Fruit fly (Drosophila melanogaster) whole organism, prepupa: Measurements from ENCODE around the gene alpha-Man-Ib.

Experiments used
- Blimp-1 ChIP-seq: fragments of 200-800 bp; sonication (Bioruptor generic); optimal IDR thresholded peaks from 3 replicates; lab custom pipeline; 2017; ENCODE audit warnings: missing biosample characterization, missing genetic modification characterization, mild to moderate bottlenecking, moderate library complexity, missing genetic modification reagents
- CG10631 ChIP-seq: fragments of 200-800 bp; sonication (Bioruptor generic); optimal IDR thresholded peaks from 2 replicates; lab custom pipeline; 2016; ENCODE audit warnings: missing biosample characterization, missing genetic modification characterization
- CG11762 ChIP-seq: fragments of 200-800 bp; sonication (Bioruptor generic); optimal IDR thresholded peaks from 3 replicates; lab custom pipeline; 2016; ENCODE audit warnings: missing biosample characterization, missing genetic modification characterization; ENCODE audit not compliant: insufficient read depth
- CG11902 ChIP-seq: fragments of 200-800 bp; sonication (Bioruptor generic); optimal IDR thresholded peaks from 3 replicates; lab custom pipeline; 2016; ENCODE audit warnings: missing biosample characterization, missing genetic modification characterization
- CG15336 ChIP-seq: fragments of 200-800 bp; sonication (Bioruptor generic); IDR thresholded peaks from 2 replicates; pipeline ENCODE4 v1.3.6; 2022; ENCODE audit warnings: missing biosample characterization, missing genetic modification characterization
- CG3032 ChIP-seq: fragments of 200-800 bp; optimal IDR thresholded peaks from 2 replicates; lab custom pipeline; 2019; ENCODE audit warnings: missing biosample characterization, mild to moderate bottlenecking, missing genetic modification characterization, moderate library complexity
- CG31627 ChIP-seq: fragments of 200-800 bp; sonication (Bioruptor generic); optimal IDR thresholded peaks from 3 replicates; lab custom pipeline; 2016; ENCODE audit warnings: missing biosample characterization, missing genetic modification characterization
- CG32006 ChIP-seq: fragments of 200-800 bp; sonication (Bioruptor generic); optimal IDR thresholded peaks from 3 replicates; lab custom pipeline; 2017; ENCODE audit warnings: missing biosample characterization, mild to moderate bottlenecking, missing genetic modification characterization
- CG34406 ChIP-seq: fragments of 200-800 bp; sonication (Bioruptor generic); optimal IDR thresholded peaks from 3 replicates; lab custom pipeline; 2016; ENCODE audit warnings: missing biosample characterization, missing genetic modification characterization
- CG3919 ChIP-seq: fragments of 200-800 bp; sonication (Bioruptor generic); optimal IDR thresholded peaks from 3 replicates; lab custom pipeline; 2016; ENCODE audit warnings: missing biosample characterization, missing genetic modification characterization
- CG4318 ChIP-seq: fragments of 200-800 bp; sonication (Bioruptor generic); optimal IDR thresholded peaks from 3 replicates; lab custom pipeline; 2017; ENCODE audit warnings: missing biosample characterization, mild to moderate bottlenecking, missing genetic modification characterization
- CG6163 ChIP-seq: fragments of 200-800 bp; sonication (Bioruptor generic); IDR thresholded peaks from 3 replicates; pipeline ENCODE4 v1.3.6; 2022; ENCODE audit warnings: missing biosample characterization, missing genetic modification characterization
- CG6792 ChIP-seq: fragments of 200-800 bp; sonication (Bioruptor generic); optimal IDR thresholded peaks from 3 replicates; lab custom pipeline; 2016; ENCODE audit warnings: missing biosample characterization, missing genetic modification characterization
- CG6808 ChIP-seq: fragments of 200-800 bp; sonication (Bioruptor generic); optimal IDR thresholded peaks from 3 replicates; lab custom pipeline; 2017; ENCODE audit warnings: missing biosample characterization, missing genetic modification characterization, mild to moderate bottlenecking, moderate library complexity, missing genetic modification reagents
- CG6854 ChIP-seq: fragments of 200-800 bp; sonication (Bioruptor generic); optimal IDR thresholded peaks from 2 replicates; lab custom pipeline; 2017; ENCODE audit warnings: missing biosample characterization, mild to moderate bottlenecking, missing genetic modification characterization
- CG7368 ChIP-seq: fragments of 200-800 bp; sonication (Bioruptor generic); optimal IDR thresholded peaks from 3 replicates; lab custom pipeline; 2016; ENCODE audit warnings: missing biosample characterization, missing genetic modification characterization
- CG8319 ChIP-seq: fragments of 200-800 bp; sonication (Bioruptor generic); optimal IDR thresholded peaks from 3 replicates; lab custom pipeline; 2016; ENCODE audit warnings: missing biosample characterization, missing genetic modification characterization
- CG8632 ChIP-seq: fragments of 200-800 bp; sonication (Bioruptor generic); optimal IDR thresholded peaks from 3 replicates; lab custom pipeline; 2016; ENCODE audit warnings: missing biosample characterization, missing genetic modification characterization
- CG9139 ChIP-seq: fragments of 200-800 bp; sonication (Bioruptor generic); optimal IDR thresholded peaks from 3 replicates; lab custom pipeline; 2017; ENCODE audit warnings: missing biosample characterization, mild to moderate bottlenecking, missing genetic modification characterization
- Eip75B ChIP-seq: fragments of 200-800 bp; sonication (Bioruptor generic); optimal IDR thresholded peaks from 3 replicates; lab custom pipeline; 2016; ENCODE audit warnings: missing biosample characterization, missing genetic modification characterization
- Eip78C ChIP-seq: fragments of 200-800 bp; sonication (Bioruptor generic); peaks from one replicate; lab custom pipeline; 2016; ENCODE audit warnings: missing biosample characterization, missing genetic modification characterization
- Eip93F ChIP-seq: fragments of 200-800 bp; sonication (Bioruptor generic); optimal IDR thresholded peaks from 2 replicates; lab custom pipeline; 2016; ENCODE audit warnings: missing biosample characterization, mild to moderate bottlenecking, missing genetic modification characterization
- Ets21C ChIP-seq: fragments of 200-800 bp; sonication (Bioruptor generic); optimal IDR thresholded peaks from 3 replicates; lab custom pipeline; 2016; ENCODE audit warnings: missing biosample characterization, missing genetic modification characterization
- Ets96B ChIP-seq: fragments of 200-800 bp; optimal IDR thresholded peaks from 2 replicates; lab custom pipeline; 2019; ENCODE audit warnings: missing biosample characterization, mild to moderate bottlenecking, missing genetic modification characterization, moderate library complexity
- Gug ChIP-seq: fragments of 200-800 bp; sonication (Bioruptor generic); IDR thresholded peaks from 2 replicates; pipeline ENCODE4 v1.3.6; 2022; ENCODE audit warnings: missing biosample characterization, missing genetic modification characterization
- Hr38 ChIP-seq: sonication (Bioruptor generic); optimal IDR thresholded peaks from 2 replicates; lab custom pipeline; 2016; ENCODE audit warnings: missing biosample characterization, missing genetic modification characterization
- Hr4 ChIP-seq: fragments of 200-800 bp; sonication (Bioruptor generic); optimal IDR thresholded peaks from 3 replicates; lab custom pipeline; 2016; ENCODE audit warnings: missing biosample characterization, missing genetic modification characterization
- Lpt ChIP-seq: fragments of 200-800 bp; sonication (Bioruptor generic); optimal IDR thresholded peaks from 3 replicates; lab custom pipeline; 2016; ENCODE audit warnings: missing biosample characterization, missing genetic modification characterization
- OdsH ChIP-seq: fragments of 200-800 bp; sonication (Bioruptor generic); optimal IDR thresholded peaks from 3 replicates; lab custom pipeline; 2016; ENCODE audit warnings: missing biosample characterization, missing genetic modification characterization
- Smox ChIP-seq: fragments of 200-800 bp; sonication (Bioruptor generic); optimal IDR thresholded peaks from 3 replicates; lab custom pipeline; 2016; ENCODE audit warnings: missing biosample characterization, missing genetic modification characterization
- Sox102F ChIP-seq: fragments of 200-800 bp; sonication (Bioruptor generic); optimal IDR thresholded peaks from 2 replicates; lab custom pipeline; 2016; ENCODE audit warnings: missing biosample characterization, mild to moderate bottlenecking, missing genetic modification characterization
- Sox14 ChIP-seq: fragments of 200-800 bp; sonication (Bioruptor generic); optimal IDR thresholded peaks from 3 replicates; lab custom pipeline; 2016; ENCODE audit warnings: missing biosample characterization, missing genetic modification characterization
- Sox15 ChIP-seq: fragments of 200-800 bp; sonication (Bioruptor generic); optimal IDR thresholded peaks from 3 replicates; lab custom pipeline; 2016; ENCODE audit warnings: missing biosample characterization, missing genetic modification characterization
- achi ChIP-seq: fragments of 200-800 bp; sonication (Bioruptor generic); optimal IDR thresholded peaks from 3 replicates; lab custom pipeline; 2016; ENCODE audit warnings: missing biosample characterization, missing genetic modification characterization
- acj6 ChIP-seq: fragments of 200-800 bp; sonication (Bioruptor generic); optimal IDR thresholded peaks from 3 replicates; lab custom pipeline; 2016; ENCODE audit warnings: missing biosample characterization, missing genetic modification characterization
- cyc ChIP-seq: fragments of 200-800 bp; sonication (Bioruptor generic); optimal IDR thresholded peaks from 3 replicates; lab custom pipeline; 2016; ENCODE audit warnings: missing biosample characterization, missing genetic modification characterization
- dac ChIP-seq: fragments of 200-800 bp; sonication (Bioruptor generic); optimal IDR thresholded peaks from 2 replicates; lab custom pipeline; 2017; ENCODE audit warnings: missing biosample characterization, mild to moderate bottlenecking, missing genetic modification characterization
- dsx ChIP-seq: fragments of 200-800 bp; optimal IDR thresholded peaks from 3 replicates; lab custom pipeline; 2019; ENCODE audit warnings: missing biosample characterization, mild to moderate bottlenecking, missing genetic modification characterization, moderate library complexity; ENCODE audit not compliant: poor library complexity, severe bottlenecking
- eg ChIP-seq: fragments of 200-800 bp; sonication (Bioruptor generic); IDR thresholded peaks from 3 replicates; pipeline ENCODE4 v1.3.6; 2022; ENCODE audit warnings: missing biosample characterization, missing genetic modification characterization
- fd59A ChIP-seq: fragments of 200-800 bp; sonication (Bioruptor generic); optimal IDR thresholded peaks from 2 replicates; lab custom pipeline; 2017; ENCODE audit warnings: missing biosample characterization, mild to moderate bottlenecking, missing genetic modification characterization, missing genetic modification reagents
- fkh ChIP-seq: fragments of 200-800 bp; sonication (Bioruptor generic); optimal IDR thresholded peaks from 3 replicates; lab custom pipeline; 2017; ENCODE audit warnings: missing biosample characterization, mild to moderate bottlenecking, missing genetic modification characterization, moderate library complexity
- pdm3 ChIP-seq: fragments of 200-800 bp; sonication (Bioruptor generic); optimal IDR thresholded peaks from 3 replicates; lab custom pipeline; 2016; ENCODE audit warnings: missing biosample characterization, missing genetic modification characterization
- spab ChIP-seq: fragments of 200-800 bp; sonication (Bioruptor generic); optimal IDR thresholded peaks from 2 replicates; lab custom pipeline; 2017; ENCODE audit warnings: missing biosample characterization, mild to moderate bottlenecking, missing genetic modification characterization, missing genetic modification reagents
- ss ChIP-seq, 2 experiments: fragments of 200-800 bp; sonication (Bioruptor generic); optimal IDR thresholded peaks; 2 replicates in 1 of 2; 3 replicates in 1 of 2; lab custom pipeline; 2017 to 2018; ENCODE audit warnings: mild to moderate bottlenecking in 2 of 2, missing biosample characterization in 2 of 2, missing genetic modification characterization in 2 of 2, moderate library complexity in 1 of 2
- svp ChIP-seq: fragments of 200-800 bp; sonication (Bioruptor generic); peaks from one replicate; lab custom pipeline; 2016; ENCODE audit warnings: missing biosample characterization, missing genetic modification characterization
- topi ChIP-seq: fragments of 200-800 bp; sonication (Bioruptor generic); optimal IDR thresholded peaks from 3 replicates; lab custom pipeline; 2016; ENCODE audit warnings: missing biosample characterization, missing genetic modification characterization
- vri ChIP-seq: fragments of 200-800 bp; sonication (Bioruptor generic); optimal IDR thresholded peaks from 3 replicates; lab custom pipeline; 2016; ENCODE audit warnings: missing biosample characterization, mild to moderate bottlenecking, missing genetic modification characterization

alpha-Man-Ib gene

DNA sequence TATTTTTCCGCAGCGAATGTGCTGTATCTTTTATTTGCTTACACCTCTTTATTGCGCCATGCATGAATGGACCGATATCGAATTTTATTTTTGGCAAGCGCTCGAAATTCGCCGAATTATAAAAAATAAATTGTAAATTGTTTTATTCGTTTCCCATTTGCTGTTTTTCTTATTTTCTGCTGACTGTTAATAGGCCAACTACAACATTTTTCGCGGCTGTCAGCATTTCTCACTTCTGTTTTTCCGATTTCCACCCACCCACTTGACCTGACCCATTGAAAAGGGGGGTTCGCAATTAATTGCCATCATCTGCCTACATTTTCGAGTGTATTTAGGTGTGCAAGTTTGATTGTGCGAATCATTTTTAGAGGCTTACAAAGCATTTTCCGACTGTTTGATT is 36.0 kb downstream of the alpha-Man-Ib start:
- no peak for TF ChIP-seq dac (GFP tag; lab: Kevin White, UChicago)
- TF ChIP-seq Hr4: no peak
- no peak for TF ChIP-seq CG6163 (GFP tag; lab: Robert Waterston, UW)
- TF ChIP-seq Smox: no peak
- TF ChIP-seq CG6854 (GFP tag; lab: Kevin White, UChicago): no peak
- TF ChIP-seq CG8319 (GFP tag; lab: Kevin White, UChicago): no peak
- no peak for TF ChIP-seq CG31627
- TF ChIP-seq CG8632 (GFP tag; lab: Kevin White, UChicago): no peak
- TF ChIP-seq acj6 (GFP tag; lab: Kevin White, UChicago): no peak
- TF ChIP-seq Eip93F (GFP tag; lab: Kevin White, UChicago): no peak
- TF ChIP-seq OdsH (GFP tag; lab: Kevin White, UChicago): no peak
- TF ChIP-seq Blimp-1 (GFP tag; lab: Kevin White, UChicago): no peak
- no peak for TF ChIP-seq topi
- TF ChIP-seq fkh (GFP tag; lab: Kevin White, UChicago): no peak
- TF ChIP-seq CG11902: no peak
- no peak for TF ChIP-seq Sox102F (GFP tag; lab: Kevin White, UChicago)

DNA sequence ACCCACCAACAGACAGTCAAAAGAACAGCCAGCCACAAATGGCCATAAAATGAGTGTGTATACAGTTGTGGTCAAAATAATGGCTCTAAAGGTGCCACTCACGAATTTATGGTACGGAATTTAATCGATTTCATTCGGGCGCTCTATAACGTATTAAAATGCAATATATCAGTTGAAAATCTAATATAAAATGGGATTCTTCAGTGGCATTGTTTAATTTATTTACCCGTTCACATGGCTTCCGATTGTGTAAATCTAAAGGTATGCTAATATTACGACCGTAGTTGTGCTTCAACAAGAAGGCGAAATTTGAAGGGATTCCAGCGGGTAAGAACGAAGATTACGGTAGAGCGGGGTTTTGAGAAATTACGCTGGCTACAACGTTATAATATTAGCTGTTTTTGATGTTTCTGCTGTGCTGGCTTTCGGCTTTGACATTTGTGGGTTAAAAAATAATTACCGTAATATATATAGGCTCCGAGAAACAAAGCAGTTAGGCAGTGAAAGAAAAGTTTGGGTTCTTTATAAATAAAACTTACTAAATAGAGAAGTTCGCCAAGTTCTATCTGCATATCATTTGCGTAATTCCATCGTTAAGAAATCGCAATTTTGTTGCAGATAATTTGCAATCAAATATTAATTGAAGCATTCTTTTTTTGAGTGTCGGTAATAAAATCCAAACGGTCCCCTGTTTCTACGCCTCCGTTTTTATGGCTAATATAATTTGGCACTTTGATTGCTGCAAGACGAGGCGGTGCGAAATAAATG is 36.8 kb downstream of the alpha-Man-Ib start:
- peak; percentile 32 for TF ChIP-seq Ets96B
- TF ChIP-seq CG4318 (GFP tag; lab: Kevin White, UChicago): no peak
- peak; percentile 21 for TF ChIP-seq cyc (GFP tag; lab: Kevin White, UChicago)
- peak; percentile 24 for TF ChIP-seq CG3032 (tag; lab: Kevin White, UChicago)
- no peak for TF ChIP-seq achi (GFP tag; lab: Kevin White, UChicago)
- TF ChIP-seq CG11762: no peak
- peak; percentile 13 for TF ChIP-seq CG9139 (GFP tag; lab: Kevin White, UChicago)
- TF ChIP-seq Gug (GFP tag; lab: Robert Waterston, UW): no peak
- TF ChIP-seq fd59A (GFP tag; lab: Kevin White, UChicago): peak; percentile 15
- TF ChIP-seq spab (GFP tag; lab: Kevin White, UChicago): peak; percentile 25
- TF ChIP-seq Ets21C (GFP tag; lab: Kevin White, UChicago): peak; percentile 9
- no peak for TF ChIP-seq dac (GFP tag; lab: Kevin White, UChicago)
- TF ChIP-seq CG10631 (GFP tag; lab: Kevin White, UChicago): peak; percentile 5
- TF ChIP-seq Sox15 (GFP tag; lab: Kevin White, UChicago): no peak
- no peak for TF ChIP-seq CG11902
- peak; percentile 46 for TF ChIP-seq CG31627
- TF ChIP-seq Eip93F (GFP tag; lab: Kevin White, UChicago): no peak
- no peak for TF ChIP-seq CG6792 (GFP tag; lab: Kevin White, UChicago)
- TF ChIP-seq CG6163 (GFP tag; lab: Robert Waterston, UW): no peak
- TF ChIP-seq eg (GFP tag; lab: Robert Waterston, UW): peak; percentile 29; the same call in 1 of the 3 replicates
- peak; percentile 39 for TF ChIP-seq CG32006
- peak; percentile 84 for TF ChIP-seq vri (GFP tag; lab: Kevin White, UChicago)
- no peak for TF ChIP-seq pdm3 (GFP tag; lab: Kevin White, UChicago)
- TF ChIP-seq Eip78C (GFP tag; lab: Kevin White, UChicago): peak; percentile 80
- peak; percentile 39 for TF ChIP-seq Eip75B (GFP tag; lab: Kevin White, UChicago)
- TF ChIP-seq dsx (GFP tag; lab: Kevin White, UChicago): peak; percentile 17
- TF ChIP-seq ss (GFP tag; optimal IDR thresholded peaks at IDR 0.05; lab: Kevin White, UChicago): peak in 1 of 2 experiments; percentile 27
- peak; percentile 8 for TF ChIP-seq acj6 (GFP tag; lab: Kevin White, UChicago)
- no peak for TF ChIP-seq Lpt (GFP tag; lab: Kevin White, UChicago)
- peak; percentile 7 for TF ChIP-seq CG3919 (GFP tag; lab: Kevin White, UChicago)
- 0 out of 2 replicates have a peak, but pooled peaks have one; percentile 18 for TF ChIP-seq CG15336 (GFP tag; lab: Robert Waterston, UW)
- peak; percentile 9 for TF ChIP-seq CG8632 (GFP tag; lab: Kevin White, UChicago)
- peak; percentile 25 for TF ChIP-seq Sox14 (GFP tag; lab: Kevin White, UChicago)
- no peak for TF ChIP-seq CG7368 (GFP tag; lab: Kevin White, UChicago)
- TF ChIP-seq Blimp-1 (GFP tag; lab: Kevin White, UChicago): no peak
- TF ChIP-seq CG34406 (GFP tag; lab: Kevin White, UChicago): no peak
- TF ChIP-seq OdsH (GFP tag; lab: Kevin White, UChicago): no peak
- TF ChIP-seq Smox: peak; percentile 38
- TF ChIP-seq topi: peak; percentile 50
- TF ChIP-seq Hr38 (GFP tag; lab: Kevin White, UChicago): no peak
- peak; percentile 7 for TF ChIP-seq CG6808 (GFP tag; lab: Kevin White, UChicago)
- TF ChIP-seq Hr4: peak; percentile 9
- TF ChIP-seq svp: peak; percentile 84
